Worm (Caenorhabditis elegans) whole organism, early embryonic: ENCODE data around the gene F08F1.3.
"Not testable (repeated sequence)": the region's sequence is repeated elsewhere in the genome, so short reads cannot be mapped to it uniquely, and the experiment has no call there.

Source experiments
- B0310.2 ChIP-seq: sonication (generic microtip); optimal IDR thresholded peaks from 2 replicates; lab custom pipeline; 2016; ENCODE audit warnings: mild to moderate bottlenecking, missing genetic modification characterization, missing compliant biosample characterization
- F13C5.2 ChIP-seq: sonication (generic microtip); optimal IDR thresholded peaks from 2 replicates; lab custom pipeline; 2017; ENCODE audit warnings: mild to moderate bottlenecking, missing genetic modification characterization, inconsistent platforms, missing compliant biosample characterization
- aly-1 ChIP-seq: sonication (generic microtip); optimal IDR thresholded peaks from 2 replicates; lab custom pipeline; 2016; ENCODE audit warnings: missing genetic modification characterization, missing compliant biosample characterization
- ama-1 ChIP-seq: fragments of 150-350 bp; optimal IDR thresholded peaks from 2 replicates; lab custom pipeline; 2014
- ceh-13 ChIP-seq: fragments of 200-800 bp; sonication (Bioruptor generic); optimal IDR thresholded peaks from 2 replicates; lab custom pipeline; 2018; ENCODE audit warnings: mild to moderate bottlenecking, missing genetic modification characterization, missing compliant biosample characterization
- ceh-36 ChIP-seq: sonication (generic microtip); optimal IDR thresholded peaks from 2 replicates; lab custom pipeline; 2016; ENCODE audit warnings: missing genetic modification characterization, inconsistent platforms, missing compliant biosample characterization
- ets-7 ChIP-seq: sonication (generic microtip); optimal IDR thresholded peaks from 2 replicates; lab custom pipeline; 2016; ENCODE audit warnings: missing genotype, missing genetic modification characterization, missing compliant biosample characterization
- flt-1 ChIP-seq: fragments of 200-800 bp; sonication (Bioruptor generic); IDR thresholded peaks from 2 replicates; pipeline ENCODE4 v1.3.6; 2022; ENCODE audit warnings: missing genetic modification characterization, missing compliant biosample characterization
- hmbx-1 ChIP-seq: sonication (generic microtip); optimal IDR thresholded peaks from 2 replicates; lab custom pipeline; 2016; ENCODE audit warnings: mild to moderate bottlenecking, missing genetic modification characterization, missing compliant biosample characterization
- hmg-4 ChIP-seq: fragments of 200-800 bp; sonication (Bioruptor generic); optimal IDR thresholded peaks from 2 replicates; lab custom pipeline; 2018; ENCODE audit warnings: mild to moderate bottlenecking, missing genetic modification characterization, missing compliant biosample characterization
- hnd-1 ChIP-seq: sonication (generic microtip); optimal IDR thresholded peaks from 2 replicates; lab custom pipeline; 2016; ENCODE audit warnings: missing genetic modification characterization, missing compliant biosample characterization
- pes-1 ChIP-seq: fragments of 200-800 bp; sonication (Bioruptor generic); IDR thresholded peaks from 2 replicates; pipeline ENCODE4 v1.3.6; 2022; ENCODE audit warnings: missing genetic modification reagents, missing genetic modification characterization, missing compliant biosample characterization
- scrt-1 ChIP-seq: fragments of 200-800 bp; sonication (Bioruptor generic); IDR thresholded peaks from 2 replicates; pipeline ENCODE4 v1.3.6; 2022; ENCODE audit warnings: missing genetic modification characterization, missing compliant biosample characterization
- sea-1 ChIP-seq: fragments of 200-800 bp; sonication (Bioruptor generic); conservative IDR thresholded peaks from 2 replicates; pipeline ENCODE4 v1.3.6; 2022; ENCODE audit warnings: missing genetic modification characterization, missing compliant biosample characterization
- tbx-11 ChIP-seq: fragments of 200-800 bp; sonication (Bioruptor generic); IDR thresholded peaks from 2 replicates; pipeline ENCODE4 v1.3.6; 2022; ENCODE audit warnings: missing genetic modification characterization, missing compliant biosample characterization
- tbx-37 ChIP-seq: fragments of 200-800 bp; sonication (Bioruptor generic); conservative IDR thresholded peaks from 2 replicates; pipeline ENCODE4 v1.3.6; 2022; ENCODE audit warnings: missing genetic modification reagents, missing genetic modification characterization, missing compliant biosample characterization
- tra-4 ChIP-seq: sonication (generic microtip); optimal IDR thresholded peaks from 2 replicates; lab custom pipeline; 2017; ENCODE audit warnings: missing genetic modification characterization, missing compliant biosample characterization

The F08F1.3 gene

ce11 chrX:8394279-8394678 is 34.4 kb upstream of the F08F1.3 start:
- TF ChIP-seq ceh-36 (tag; lab: Kevin White, UChicago) (no peak), hmg-4 (no peak)

- peak; percentile 99 for TF ChIP-seq hmg-4
- peak; percentile 97 for TF ChIP-seq flt-1 (GFP tag; lab: Robert Waterston, UW)
- peak; percentile 90 for TF ChIP-seq ceh-13
- peak; percentile 98 for TF ChIP-seq scrt-1
- no peak for TF ChIP-seq ama-1 (lab: Kevin White, UChicago)
- peak; percentile 91 for TF ChIP-seq ceh-36 (tag; lab: Kevin White, UChicago)
- peak; percentile 98 for TF ChIP-seq aly-1 (tag; lab: Kevin White, UChicago)
- TF ChIP-seq ets-7 = peak; percentile 93
- TF ChIP-seq tra-4 (tag; lab: Kevin White, UChicago) = peak; percentile 85
- TF ChIP-seq tbx-37 (GFP tag; lab: Robert Waterston, UW) = peak; percentile 97
- peak; percentile 98 for TF ChIP-seq F13C5.2 (tag; lab: Kevin White, UChicago)
- peak; percentile 88 for TF ChIP-seq hnd-1 (tag; lab: Kevin White, UChicago)
- peak; percentile 97 for TF ChIP-seq pes-1 (GFP tag; lab: Robert Waterston, UW)
- peak; percentile 97 for TF ChIP-seq B0310.2 (tag; lab: Kevin White, UChicago)
- TF ChIP-seq tbx-11 = peak; percentile 96
- TF ChIP-seq hmbx-1 (tag; lab: Kevin White, UChicago) = peak; percentile 87
- peak; percentile 99 for TF ChIP-seq sea-1 (GFP tag; lab: Robert Waterston, UW)
Measured at ce11 chrX:8404308-8405085, 24.1 kb upstream of the F08F1.3 start.

ce11 chrX:8406815-8407214 is 21.8 kb upstream of the F08F1.3 start:
- TF ChIP-seq tbx-11 = no peak
- no peak for TF ChIP-seq B0310.2 (tag; lab: Kevin White, UChicago)

- TF ChIP-seq flt-1 (GFP tag; lab: Robert Waterston, UW) (no peak), ama-1 (lab: Kevin White, UChicago) (no peak), pes-1 (GFP tag; lab: Robert Waterston, UW) (no peak), sea-1 (GFP tag; lab: Robert Waterston, UW) (no peak), ets-7 (no peak), hmg-4 (no peak), hmbx-1 (tag; lab: Kevin White, UChicago) (no peak), tbx-11 (no peak), aly-1 (tag; lab: Kevin White, UChicago) (no peak), tbx-37 (GFP tag; lab: Robert Waterston, UW) (no peak), B0310.2 (tag; lab: Kevin White, UChicago) (no peak), scrt-1 (no peak), hnd-1 (tag; lab: Kevin White, UChicago) (no peak)
Measured at ce11 chrX:8408267-8408666, 20.4 kb upstream of the F08F1.3 start, which contains the start of gene sulp-3. Gene sulp-3 (minus strand): TSS chrX:8408367.

- not testable (repeated sequence) for TF ChIP-seq ceh-13; sea-1 (GFP tag; lab: Robert Waterston, UW); aly-1 (tag; lab: Kevin White, UChicago)
Measured at ce11 chrX:8410754-8411153, 17.9 kb upstream of the F08F1.3 start, which contains the start of gene F08F1.9. Gene F08F1.9 (minus strand): TSS chrX:8410854.

- TF ChIP-seq hnd-1 (tag; lab: Kevin White, UChicago) (no peak), scrt-1 (no peak), tbx-37 (GFP tag; lab: Robert Waterston, UW) (no peak), hmg-4 (no peak), pes-1 (GFP tag; lab: Robert Waterston, UW) (no peak), hmbx-1 (tag; lab: Kevin White, UChicago) (no peak), tbx-11 (no peak), ceh-13 (no peak), ama-1 (lab: Kevin White, UChicago) (no peak), ets-7 (no peak), flt-1 (GFP tag; lab: Robert Waterston, UW) (no peak), F13C5.2 (tag; lab: Kevin White, UChicago) (no peak), B0310.2 (tag; lab: Kevin White, UChicago) (no peak), tra-4 (tag; lab: Kevin White, UChicago) (no peak), sea-1 (GFP tag; lab: Robert Waterston, UW) (no peak), aly-1 (tag; lab: Kevin White, UChicago) (no peak), ceh-36 (tag; lab: Kevin White, UChicago) (no peak)
Measured at ce11 chrX:8413130-8413529, 15.5 kb upstream of the F08F1.3 start, which contains the start of gene F08F1.4. Gene F08F1.4 (plus strand): TSS chrX:8413430.

ce11 chrX:8416819-8417218 is 11.8 kb upstream of the F08F1.3 start, which contains the start of gene ced-8:
Gene ced-8 (minus strand): TSS chrX:8416919.
- no peak for TF ChIP-seq tbx-37 (GFP tag; lab: Robert Waterston, UW)
- TF ChIP-seq aly-1 (tag; lab: Kevin White, UChicago) = no peak
- no peak for TF ChIP-seq tbx-11
- TF ChIP-seq scrt-1 = no peak
- TF ChIP-seq B0310.2 (tag; lab: Kevin White, UChicago) = no peak
- TF ChIP-seq hmg-4 = no peak
- TF ChIP-seq hmbx-1 (tag; lab: Kevin White, UChicago) = no peak
- TF ChIP-seq ceh-13 = no peak
- no peak for TF ChIP-seq ceh-36 (tag; lab: Kevin White, UChicago)
- TF ChIP-seq hnd-1 (tag; lab: Kevin White, UChicago) = no peak
- no peak for TF ChIP-seq sea-1 (GFP tag; lab: Robert Waterston, UW)
- no peak for TF ChIP-seq flt-1 (GFP tag; lab: Robert Waterston, UW)
- no peak for TF ChIP-seq ets-7
- no peak for TF ChIP-seq pes-1 (GFP tag; lab: Robert Waterston, UW)
- TF ChIP-seq tra-4 (tag; lab: Kevin White, UChicago) = no peak
- no peak for TF ChIP-seq ama-1 (lab: Kevin White, UChicago)
- no peak for TF ChIP-seq F13C5.2 (tag; lab: Kevin White, UChicago)
